Fruit fly (Drosophila melanogaster) whole organism, pupa: Measurements from ENCODE around the gene CG5727.

ENCODE experiments used
- CG10348 ChIP-seq: fragments of 200-800 bp; sonication (Bioruptor generic); IDR thresholded peaks from 2 replicates; pipeline ENCODE4 v1.3.6; 2022; ENCODE audit warnings: missing biosample characterization, missing genetic modification characterization
- CG12605 ChIP-seq: fragments of 200-800 bp; sonication (Bioruptor generic); IDR thresholded peaks from 2 replicates; pipeline ENCODE4 v1.3.6; 2022; ENCODE audit warnings: missing biosample characterization, missing genetic modification characterization
- CG13204 ChIP-seq: fragments of 200-800 bp; sonication (Bioruptor generic); optimal IDR thresholded peaks from 2 replicates; lab custom pipeline; 2018; ENCODE audit warnings: missing biosample characterization, mild to moderate bottlenecking, missing genetic modification characterization, moderate library complexity
- CG14655 ChIP-seq: fragments of 200-800 bp; sonication (Bioruptor generic); optimal IDR thresholded peaks from 3 replicates; lab custom pipeline; 2017; ENCODE audit warnings: mild to moderate bottlenecking, missing biosample characterization, missing genetic modification reagents, missing genetic modification characterization
- CG17806 ChIP-seq: fragments of 200-800 bp; sonication (Bioruptor generic); optimal IDR thresholded peaks from 2 replicates; lab custom pipeline; 2018; ENCODE audit warnings: missing biosample characterization, mild to moderate bottlenecking, missing genetic modification characterization, moderate library complexity
- CG4496 ChIP-seq: fragments of 200-800 bp; sonication (Bioruptor generic); IDR thresholded peaks from 3 replicates; pipeline ENCODE4 v1.3.6; 2022; ENCODE audit warnings: missing biosample characterization, missing genetic modification characterization
- CG8301 ChIP-seq: fragments of 200-800 bp; sonication (Bioruptor generic); optimal IDR thresholded peaks from 2 replicates; lab custom pipeline; 2018; ENCODE audit warnings: missing biosample characterization, mild to moderate bottlenecking, missing genetic modification characterization
- CG9948 ChIP-seq: fragments of 200-800 bp; sonication (Bioruptor generic); optimal IDR thresholded peaks from 2 replicates; lab custom pipeline; 2018; ENCODE audit warnings: missing biosample characterization, mild to moderate bottlenecking, missing genetic modification characterization, moderate library complexity
- D1 ChIP-seq: fragments of 200-800 bp; sonication (Bioruptor generic); optimal IDR thresholded peaks from 2 replicates; lab custom pipeline; 2018; ENCODE audit warnings: missing biosample characterization, mild to moderate bottlenecking, missing genetic modification characterization, moderate library complexity
- Pif1A ChIP-seq: fragments of 200-800 bp; sonication (Bioruptor generic); optimal IDR thresholded peaks from 3 replicates; lab custom pipeline; 2016; ENCODE audit warnings: missing biosample characterization, missing genetic modification characterization
- Snoo ChIP-seq: fragments of 200-800 bp; sonication (Bioruptor generic); optimal IDR thresholded peaks from 3 replicates; lab custom pipeline; 2017; ENCODE audit warnings: missing biosample characterization, mild to moderate bottlenecking, missing genetic modification characterization, inconsistent platforms
- rn ChIP-seq: fragments of 200-800 bp; sonication (Bioruptor generic); IDR thresholded peaks from 2 replicates; pipeline ENCODE4 v1.3.6; 2022; ENCODE audit warnings: missing biosample characterization, missing genetic modification characterization

The CG5727 gene

dm6 chr2L:10191396-10191795 is 19.1 kb downstream of the CG5727 start, which contains the start of gene Fum4:
Gene Fum4, minus strand, starts transcription at chr2L:10191496.
- no peak for TF ChIP-seq CG13204 (GFP tag; lab: Kevin White, UChicago)
- no peak for TF ChIP-seq CG14655

dm6 chr2L:10180182-10180779 is 30.2 kb downstream of the CG5727 start, which contains the start of gene CG44153:
Gene CG44153, minus strand, starts transcription at chr2L:10180256.
- TF ChIP-seq CG8301 = no peak
- no peak for TF ChIP-seq CG10348
- TF ChIP-seq, all 21 proteins: peak for 0

dm6 chr2L:10172402-10172801 is 38.1 kb downstream of the CG5727 start, which contains the start of gene CG13137:
Gene CG13137, plus strand, starts transcription at chr2L:10172702.
- TF ChIP-seq rn (GFP tag; lab: Robert Waterston, UW) (no peak), CG17806 (tag; lab: Kevin White, UChicago) (no peak), Snoo (tag; lab: Kevin White, UChicago) (no peak), CG14655 (no peak), CG8301 (no peak), D1 (tag; lab: Kevin White, UChicago) (no peak), CG12605 (GFP tag; lab: Robert Waterston, UW) (no peak), CG9948 (tag; lab: Kevin White, UChicago) (no peak), Pif1A (no peak), CG4496 (GFP tag; lab: Robert Waterston, UW) (no peak)
